Fruit fly (Drosophila melanogaster) S2 (cell line): ENCODE data around the gene nht.

ENCODE experiments used
- CG8478 ChIP-seq: fragments of >200 bp; optimal IDR thresholded peaks from 2 replicates; lab custom pipeline; 2018
- CTCF ChIP-seq, 2 experiments: fragments of >200 bp; optimal IDR thresholded peaks; 2 replicates each; lab custom pipeline; 2018

- TF ChIP-seq CTCF (optimal IDR thresholded peaks at IDR 0.05; lab: Kevin White, UChicago) = no peak
- no peak for TF ChIP-seq CG8478
Observed at dm6 chr2L:15274783-15275316, 43.9 kb downstream of the nht start, which contains the start of gene UK114.
